Fruit fly (Drosophila melanogaster): ENCODE results near the gene cm.

The cm gene

DNA sequence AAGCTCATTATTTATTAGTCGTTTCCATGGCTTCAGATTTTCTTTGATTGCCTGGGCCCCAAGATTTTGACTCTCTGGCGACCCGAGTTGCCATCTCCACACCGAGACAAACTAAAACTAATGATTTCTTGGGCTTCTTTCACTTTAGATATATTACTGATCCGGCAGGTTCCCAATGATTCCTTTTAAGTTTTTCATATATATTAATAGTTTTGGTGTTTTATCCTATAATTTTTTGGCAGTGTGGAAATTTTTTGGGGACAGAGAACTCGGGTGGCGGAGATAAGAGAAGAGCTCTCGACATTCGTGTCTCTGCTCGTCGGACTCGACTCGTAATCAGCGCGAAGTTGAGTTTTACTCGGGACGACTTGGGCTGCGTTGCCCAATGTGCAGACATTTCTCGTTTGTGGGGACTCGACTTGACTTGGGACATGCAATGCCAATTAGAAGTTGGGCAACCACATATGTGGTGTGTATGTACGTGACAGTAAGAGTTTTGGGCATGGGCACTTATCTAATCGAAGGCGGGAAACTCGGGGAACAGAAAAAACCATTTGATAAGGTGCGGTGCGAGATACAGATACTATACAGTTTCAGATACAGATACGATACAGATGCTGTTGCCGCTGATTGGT, 9.7 kb downstream of the cm start (continued):
- TF ChIP-seq CG12299 (tag; optimal IDR thresholded peaks at IDR 0.05) (peak; percentile 36), ttk (GFP tag; IDR thresholded peaks at IDR 0.05) (no peak), CG4617 (GFP tag; optimal IDR thresholded peaks at IDR 0.05; ENCODE audit: borderline replicate concordance) (no peak), CHES-1-like (GFP tag; optimal IDR thresholded peaks at IDR 0.05) (peak; percentile 5), PHDP (tag; optimal IDR thresholded peaks at IDR 0.05) (peak; percentile 23), Ets65A (GFP tag) (peak; percentile 7), dmrt11E (tag; optimal IDR thresholded peaks at IDR 0.05) (peak; percentile 30), CG11695 (GFP tag; IDR thresholded peaks at IDR 0.05) (peak; percentile 55), so (GFP tag; IDR thresholded peaks at IDR 0.05) (peak; percentile 23; the same call in 1 of the 3 replicates), ranshi (GFP tag; IDR thresholded peaks at IDR 0.05) (peak; percentile 63), lmd (GFP tag; IDR thresholded peaks at IDR 0.05) (peak; percentile 42; the same call in 1 of the 2 replicates), pho (GFP tag; optimal IDR thresholded peaks at IDR 0.05) (peak; percentile 36), ara (GFP tag; IDR thresholded peaks at IDR 0.05) (peak; percentile 61), Jarid2 (GFP tag; optimal IDR thresholded peaks at IDR 0.05) (no peak), Tbp (GFP tag; optimal IDR thresholded peaks at IDR 0.05) (no peak), esg (GFP tag; conservative IDR thresholded peaks at IDR 0.05) (no peak), Rfx (GFP tag; IDR thresholded peaks at IDR 0.05) (peak; percentile 81), ind (GFP tag; optimal IDR thresholded peaks at IDR 0.05) (peak; percentile 28), Fer2 (tag; optimal IDR thresholded peaks at IDR 0.05) (no peak), CG13624 (GFP tag; optimal IDR thresholded peaks at IDR 0.05) (peak; percentile 6), twi (tag; optimal IDR thresholded peaks at IDR 0.05) (peak; percentile 35), Hsf (GFP tag; optimal IDR thresholded peaks at IDR 0.05) (peak; percentile 21), bsh (GFP tag; optimal IDR thresholded peaks at IDR 0.05) (peak in 1 of 2 experiments; percentile 53), Deaf1 (tag; optimal IDR thresholded peaks at IDR 0.05) (peak; percentile 94), CG7786 (GFP tag; optimal IDR thresholded peaks at IDR 0.05) (peak; percentile 15), grau (tag; optimal IDR thresholded peaks at IDR 0.05) (peak; percentile 64), HLHmδ (GFP tag; optimal IDR thresholded peaks at IDR 0.05) (no peak), ems (GFP tag; optimal IDR thresholded peaks at IDR 0.05) (peak; percentile 34), CG13424 (tag; optimal IDR thresholded peaks at IDR 0.05) (peak; percentile 63)

DNA sequence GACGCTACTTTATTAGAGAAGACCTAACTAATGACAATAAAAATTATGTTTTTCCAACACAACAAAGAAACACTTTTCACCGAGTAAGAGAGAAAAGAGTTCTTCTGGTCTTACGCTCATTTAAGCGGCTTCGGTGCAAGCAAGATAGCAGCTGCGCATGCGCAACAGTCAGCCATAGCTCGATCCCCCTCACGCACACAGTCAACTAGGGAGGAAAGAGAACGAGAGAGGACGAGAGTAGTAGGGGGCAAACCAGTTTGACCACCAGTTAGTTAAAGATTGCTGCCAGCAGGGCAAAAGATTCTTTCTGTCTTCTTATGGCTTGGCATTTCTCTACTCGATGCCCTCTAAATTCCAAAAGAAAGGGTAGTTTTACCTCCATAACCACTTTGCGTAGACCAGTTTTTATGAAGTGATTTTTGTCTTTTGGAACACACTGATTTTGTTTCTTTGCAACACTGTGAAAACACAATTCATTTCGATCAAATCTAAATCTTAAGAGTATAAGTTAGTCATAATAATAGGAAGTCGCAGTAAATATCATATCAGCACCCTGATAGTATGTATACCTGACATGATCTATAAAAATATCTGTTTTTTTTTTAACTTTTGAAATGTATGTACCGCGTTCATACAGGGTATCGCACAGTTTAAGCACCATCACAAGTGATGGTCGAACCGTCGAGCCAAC, 10.4 kb downstream of the cm start:
- TF ChIP-seq Six4 (GFP tag; optimal IDR thresholded peaks at IDR 0.05) (peak; percentile 16), nerfin-2 (GFP tag; IDR thresholded peaks at IDR 0.05; ENCODE audit: partially characterized antibody) (no peak), CG12659 (GFP tag; optimal IDR thresholded peaks at IDR 0.05) (peak; percentile 43), Sry-δ (GFP tag; optimal IDR thresholded peaks at IDR 0.05) (peak; percentile 17), exex (tag; optimal IDR thresholded peaks at IDR 0.05) (no peak), CG4854 (GFP tag; optimal IDR thresholded peaks at IDR 0.05) (no peak), nerfin-1 (tag; optimal IDR thresholded peaks at IDR 0.05) (peak; percentile 25), Hmx (GFP tag; optimal IDR thresholded peaks at IDR 0.05) (no peak), tx (GFP tag; optimal IDR thresholded peaks at IDR 0.05) (no peak), CG5953 (GFP tag; IDR thresholded peaks at IDR 0.05) (no peak), pho (GFP tag; optimal IDR thresholded peaks at IDR 0.05) (peak; percentile 40), Ada2b (GFP tag; IDR thresholded peaks at IDR 0.05) (no peak), chinmo (GFP tag; IDR thresholded peaks at IDR 0.05; ENCODE audit: partially characterized antibody) (peak; percentile 81; the same call in 2 of the 4 replicates), CG8944 (GFP tag; optimal IDR thresholded peaks at IDR 0.05) (no peak), grau (tag; optimal IDR thresholded peaks at IDR 0.05) (no peak), stc (GFP tag; IDR thresholded peaks at IDR 0.05) (0 out of 2 replicates have a peak, but pooled peaks have one; percentile 11), lola (GFP tag; optimal IDR thresholded peaks at IDR 0.05) (peak in 1 of 3 experiments; percentile 36), CG14710 (tag; optimal IDR thresholded peaks at IDR 0.05) (peak; percentile 48), CG2712 (tag; optimal IDR thresholded peaks at IDR 0.05) (no peak), Sox100B (GFP tag; optimal IDR thresholded peaks at IDR 0.05) (peak; percentile 59), D19A (tag; optimal IDR thresholded peaks at IDR 0.05) (peak; percentile 65), sens (GFP tag) (peak; percentile 81)
